Worm (Caenorhabditis elegans) whole organism, L2 larva: ENCODE results near the gene daz-1.

Experiments
- C34F6.9 ChIP-seq: fragments of 150-350 bp; optimal IDR thresholded peaks from 2 replicates; lab custom pipeline; 2014; ENCODE audit warnings: missing biosample characterization, missing genetic modification characterization
- F13H6.1 ChIP-seq: sonication (generic microtip); optimal IDR thresholded peaks from 2 replicates; lab custom pipeline; 2016; ENCODE audit warnings: missing genetic modification characterization, missing compliant biosample characterization
- ama-1 ChIP-seq: fragments of 150-350 bp; optimal IDR thresholded peaks from 2 replicates; lab custom pipeline; 2018; ENCODE audit warnings: inconsistent platforms
- blmp-1 ChIP-seq: sonication (generic microtip); optimal IDR thresholded peaks from 2 replicates; lab custom pipeline; 2017; ENCODE audit warnings: missing genetic modification characterization, mild to moderate bottlenecking, missing compliant biosample characterization, antibody characterized with exemption, moderate library complexity; ENCODE audit not compliant: insufficient read depth
- ceh-82 ChIP-seq: fragments of 150-350 bp; optimal IDR thresholded peaks from 2 replicates; lab custom pipeline; 2014; ENCODE audit warnings: missing biosample characterization, missing genetic modification characterization
- crh-2 ChIP-seq: sonication (generic microtip); optimal IDR thresholded peaks from 2 replicates; lab custom pipeline; 2017; ENCODE audit warnings: missing biosample characterization, missing genetic modification characterization
- dmd-4 ChIP-seq: sonication (generic microtip); optimal IDR thresholded peaks from 2 replicates; lab custom pipeline; 2017; ENCODE audit warnings: missing biosample characterization, missing genetic modification characterization
- egl-27 ChIP-seq: sonication (generic microtip); optimal IDR thresholded peaks from 3 replicates; lab custom pipeline; 2017; ENCODE audit warnings: missing biosample characterization, missing genetic modification reagents, missing genetic modification characterization
- elt-3 ChIP-seq: sonication (generic microtip); optimal IDR thresholded peaks from 2 replicates; lab custom pipeline; 2017; ENCODE audit warnings: missing biosample characterization, missing genetic modification characterization
- fos-1 ChIP-seq: fragments of 150-350 bp; optimal IDR thresholded peaks from 2 replicates; lab custom pipeline; 2014; ENCODE audit warnings: missing biosample characterization, missing genetic modification characterization
- gmeb-1 ChIP-seq: fragments of 150-350 bp; optimal IDR thresholded peaks from 2 replicates; lab custom pipeline; 2014; ENCODE audit warnings: missing biosample characterization, missing genetic modification characterization
- lsy-2 ChIP-seq, 2 experiments: fragments of 150-350 bp in 1 of 2; sonication (generic microtip) in 1 of 2; optimal IDR thresholded peaks; 2 replicates each; lab custom pipeline; 2014 to 2017; ENCODE audit warnings: missing biosample characterization in 2 of 2, missing genetic modification characterization in 2 of 2
- mbf-1 ChIP-seq: sonication (generic microtip); optimal IDR thresholded peaks from 2 replicates; lab custom pipeline; 2017; ENCODE audit warnings: missing biosample characterization, missing genetic modification characterization
- nhr-129 ChIP-seq: fragments of 150-350 bp; optimal IDR thresholded peaks from 2 replicates; lab custom pipeline; 2014; ENCODE audit warnings: missing biosample characterization, missing genetic modification characterization
- nhr-237 ChIP-seq: fragments of 150-350 bp; optimal IDR thresholded peaks from 2 replicates; lab custom pipeline; 2014; ENCODE audit warnings: missing biosample characterization, missing genetic modification characterization
- nhr-25 ChIP-seq: fragments of 150-350 bp; sonication (generic microtip); optimal IDR thresholded peaks from 3 replicates; lab custom pipeline; 2014; ENCODE audit warnings: missing biosample characterization, missing genetic modification characterization
- nhr-77 ChIP-seq: fragments of 150-350 bp; optimal IDR thresholded peaks from 2 replicates; lab custom pipeline; 2014; ENCODE audit warnings: missing biosample characterization, missing genetic modification characterization
- sem-4 ChIP-seq: fragments of 150-350 bp; optimal IDR thresholded peaks from 2 replicates; lab custom pipeline; 2014; ENCODE audit warnings: missing biosample characterization, missing genetic modification reagents, missing genetic modification characterization
- skn-1 ChIP-seq: sonication (generic microtip); optimal IDR thresholded peaks from 2 replicates; lab custom pipeline; 2017; ENCODE audit warnings: missing biosample characterization, missing genetic modification characterization
- sma-9 ChIP-seq, 2 experiments: fragments of 150-350 bp in 1 of 2; sonication (generic microtip) in 1 of 2; optimal IDR thresholded peaks; 2 replicates each; lab custom pipeline; 2014 to 2016; ENCODE audit warnings: missing genetic modification characterization in 2 of 2, mild to moderate bottlenecking in 1 of 2, missing biosample characterization in 1 of 2, missing compliant biosample characterization in 1 of 2, missing genetic modification reagents in 1 of 2, moderate library complexity in 1 of 2
- snpc-4 ChIP-seq: fragments of 150-350 bp; optimal IDR thresholded peaks from 2 replicates; lab custom pipeline; 2014; ENCODE audit warnings: missing biosample characterization, missing genetic modification characterization
- unc-55 ChIP-seq: fragments of 150-350 bp; sonication (generic microtip); optimal IDR thresholded peaks from 3 replicates; lab custom pipeline; 2014; ENCODE audit warnings: missing biosample characterization, missing genetic modification reagents, missing genetic modification characterization
- unc-62 ChIP-seq: fragments of 150-350 bp; optimal IDR thresholded peaks from 2 replicates; lab custom pipeline; 2014; ENCODE audit warnings: missing biosample characterization, missing genetic modification reagents, missing genetic modification characterization
- zag-1 ChIP-seq: fragments of 150-350 bp; optimal IDR thresholded peaks from 2 replicates; lab custom pipeline; 2014; ENCODE audit warnings: missing biosample characterization, missing genetic modification characterization
- ztf-11 ChIP-seq: sonication (generic microtip); optimal IDR thresholded peaks from 2 replicates; lab custom pipeline; 2017; ENCODE audit warnings: missing biosample characterization, missing genetic modification characterization
- ztf-4 ChIP-seq: fragments of 150-350 bp; optimal IDR thresholded peaks from 2 replicates; lab custom pipeline; 2014; ENCODE audit warnings: missing biosample characterization, missing genetic modification characterization

The daz-1 gene

ce11 chrII:5418929-5419328, 37.2 kb upstream of the daz-1 start, which contains the start of gene EEED8.15:
TSS of gene EEED8.15 (plus strand) at chrII:5419229.
- TF ChIP-seq nhr-77 (tag; lab: Kevin White, UChicago) (no peak), ama-1 (lab: Kevin White, UChicago) (no peak), F13H6.1 (tag; lab: Kevin White, UChicago) (no peak), elt-3 (tag; lab: Kevin White, UChicago) (no peak), unc-55 (GFP tag; lab: Kevin White, UChicago) (no peak), lsy-2 (tag; optimal IDR thresholded peaks at IDR 0.05; lab: Kevin White, UChicago) (no peak), fos-1 (tag; lab: Kevin White, UChicago) (no peak)

ce11 chrII:5420947-5421614, 35.0 kb upstream of the daz-1 start, which contains the start of gene tofu-6:
TSS of gene tofu-6 (plus strand) at chrII:5421248.
- TF ChIP-seq lsy-2 (tag; optimal IDR thresholded peaks at IDR 0.05; lab: Kevin White, UChicago) (peak in 1 of 2 experiments; percentile 93), C34F6.9 (peak; percentile 9), fos-1 (tag; lab: Kevin White, UChicago) (no peak), nhr-129 (tag; lab: Kevin White, UChicago) (no peak), snpc-4 (tag; lab: Kevin White, UChicago) (no peak)

DNA sequence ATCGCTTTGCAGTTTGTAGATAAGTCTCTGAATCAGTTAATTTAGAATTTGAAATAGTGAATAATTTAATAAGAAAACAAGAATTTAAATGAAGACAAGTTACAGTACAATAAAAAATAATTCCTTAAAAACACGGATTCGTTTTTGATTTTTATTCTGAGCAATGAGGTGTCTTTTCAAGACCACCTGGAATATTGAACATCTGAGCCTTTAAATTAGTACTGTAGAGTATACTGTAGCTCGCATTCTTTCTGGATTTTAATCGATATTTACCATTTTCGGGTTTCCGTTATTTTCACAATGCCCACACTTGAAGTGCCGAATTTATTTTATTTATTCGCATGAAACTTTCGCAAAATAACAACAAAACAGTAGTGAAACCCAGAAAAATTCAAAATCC, 32.3 kb upstream of the daz-1 start, which contains the start of gene F07F6.7:
F07F6.7 (minus strand) TSS at position 27 of the 400 bp plus-strand sequence.
- TF ChIP-seq nhr-25 (peak; percentile 13), ztf-4 (peak; percentile 12), nhr-237 (tag; lab: Kevin White, UChicago) (no peak), lsy-2 (tag; optimal IDR thresholded peaks at IDR 0.05; lab: Kevin White, UChicago) (peak in 1 of 2 experiments; percentile 33), sem-4 (tag; lab: Kevin White, UChicago) (peak; percentile 7), ztf-11 (tag; lab: Kevin White, UChicago) (no peak)
- TF ChIP-seq, all 48 proteins: peak for 4

- TF ChIP-seq zag-1 (tag; lab: Kevin White, UChicago) (no peak), unc-55 (GFP tag; lab: Kevin White, UChicago) (no peak), C34F6.9 (no peak), nhr-129 (tag; lab: Kevin White, UChicago) (no peak), ama-1 (lab: Kevin White, UChicago) (no peak), nhr-25 (no peak), unc-62 (GFP tag; lab: Kevin White, UChicago) (no peak), blmp-1 (tag; lab: Kevin White, UChicago) (no peak), sma-9 (GFP tag; optimal IDR thresholded peaks at IDR 0.05; lab: Kevin White, UChicago) (no peak), sma-9 (tag; optimal IDR thresholded peaks at IDR 0.05; lab: Kevin White, UChicago) (no peak), mbf-1 (tag; lab: Kevin White, UChicago) (no peak)
Measured at ce11 chrII:5425633-5426032, 30.5 kb upstream of the daz-1 start, which contains the start of gene F07F6.8. TSS of gene F07F6.8 (minus strand) at chrII:5425733.

DNA sequence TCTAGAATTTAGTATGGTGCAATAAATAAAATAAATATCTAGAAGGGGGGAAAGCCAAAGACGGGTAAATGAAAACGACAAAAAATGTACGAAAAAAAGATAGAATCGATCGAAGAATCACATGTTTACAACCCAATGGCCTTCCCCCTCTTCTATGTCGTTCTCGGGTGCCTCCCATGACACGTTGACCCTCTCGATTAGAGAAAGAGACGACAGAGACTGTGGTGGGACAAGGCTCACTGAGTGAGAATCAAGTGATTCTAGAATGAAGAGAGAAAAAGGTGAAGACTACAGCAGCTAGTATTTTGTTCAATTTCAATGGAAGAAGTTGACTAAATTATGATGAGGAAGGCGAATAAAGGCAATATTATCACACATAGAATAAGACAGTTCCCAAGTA, 30.1 kb upstream of the daz-1 start:
- TF ChIP-seq nhr-25 (peak; percentile 69), skn-1 (no peak), lsy-2 (tag; optimal IDR thresholded peaks at IDR 0.05; lab: Kevin White, UChicago) (peak in 1 of 2 experiments; percentile 71), crh-2 (tag; lab: Kevin White, UChicago) (peak; percentile 76), sem-4 (tag; lab: Kevin White, UChicago) (no peak), sma-9 (GFP tag; optimal IDR thresholded peaks at IDR 0.05; lab: Kevin White, UChicago) (peak; percentile 27), sma-9 (tag; optimal IDR thresholded peaks at IDR 0.05; lab: Kevin White, UChicago) (no peak), F13H6.1 (tag; lab: Kevin White, UChicago) (peak; percentile 38), nhr-129 (tag; lab: Kevin White, UChicago) (peak; percentile 92), fos-1 (tag; lab: Kevin White, UChicago) (peak; percentile 63), C34F6.9 (peak; percentile 79), ama-1 (lab: Kevin White, UChicago) (peak; percentile 28), zag-1 (tag; lab: Kevin White, UChicago) (no peak)

ce11 chrII:5426470-5426869, 29.6 kb upstream of the daz-1 start:
- TF ChIP-seq ztf-4 (no peak), unc-55 (GFP tag; lab: Kevin White, UChicago) (no peak), C34F6.9 (no peak), egl-27 (tag; lab: Kevin White, UChicago) (no peak), ceh-82 (tag; lab: Kevin White, UChicago) (no peak), lsy-2 (tag; optimal IDR thresholded peaks at IDR 0.05; lab: Kevin White, UChicago) (no peak), dmd-4 (no peak), gmeb-1 (tag; lab: Kevin White, UChicago) (no peak)
